Worm (Caenorhabditis elegans) whole organism, L4 larva: ENCODE measurements around the gene F55A11.1.

Source experiments
- R02D3.7 ChIP-seq: fragments of 150-350 bp; sonication (generic microtip); optimal IDR thresholded peaks from 3 replicates; lab custom pipeline; 2014; ENCODE audit warnings: missing biosample characterization, missing genetic modification characterization
- hmg-1.1 ChIP-seq: fragments of 200-800 bp; sonication (Bioruptor generic); IDR thresholded peaks from 2 replicates; pipeline ENCODE4 v1.3.6; 2022; ENCODE audit warnings: missing genetic modification reagents, missing genetic modification characterization, missing compliant biosample characterization
- nhr-25 ChIP-seq: sonication (generic microtip); optimal IDR thresholded peaks from 2 replicates; lab custom pipeline; 2017; ENCODE audit warnings: missing genetic modification characterization, mild to moderate bottlenecking, missing compliant biosample characterization, antibody characterized with exemption, moderate library complexity, borderline replicate concordance; ENCODE audit not compliant: insufficient read depth
- nhr-48 ChIP-seq: sonication (generic microtip); optimal IDR thresholded peaks from 2 replicates; lab custom pipeline; 2016; ENCODE audit warnings: mild to moderate bottlenecking, missing genetic modification characterization, missing compliant biosample characterization
- unc-130 ChIP-seq: sonication (generic microtip); optimal IDR thresholded peaks from 2 replicates; lab custom pipeline; 2016; ENCODE audit warnings: missing genetic modification reagents, missing genetic modification characterization, missing compliant biosample characterization
- ztf-7 ChIP-seq: fragments of 150-350 bp; optimal IDR thresholded peaks from 2 replicates; lab custom pipeline; 2014; ENCODE audit warnings: missing biosample characterization, missing genetic modification characterization

ce11 chrV:11725971-11726370 lies 38.2 kb downstream of the F55A11.1 start, which contains the start of gene daf-11:
- TF ChIP-seq nhr-48 (tag; lab: Kevin White, UChicago) (no peak), nhr-25 (tag; lab: Kevin White, UChicago) (no peak), unc-130 (GFP tag; lab: Kevin White, UChicago) (no peak), R02D3.7 (tag; lab: Kevin White, UChicago) (no peak), hmg-1.1 (GFP tag; lab: Robert Waterston, UW) (no peak), ztf-7 (no peak)
